Fruit fly (Drosophila melanogaster) whole organism, embryonic: Measurements from ENCODE around the gene CG11811.
A peak's percentile ranks its signal among the peaks of the same experiment; 100 is the strongest.

ENCODE experiments used
- Bteb2 ChIP-seq: fragments of 200-800 bp; sonication (Bioruptor generic); optimal IDR thresholded peaks from 2 replicates; lab custom pipeline; 2016; ENCODE audit warnings: missing biosample characterization, missing genetic modification characterization
- CG13287 ChIP-seq: fragments of 200-800 bp; sonication (Bioruptor generic); IDR thresholded peaks from 2 replicates; pipeline ENCODE4 v1.3.6; 2022; ENCODE audit warnings: missing biosample characterization, missing genetic modification characterization; ENCODE audit not compliant: partially characterized antibody
- CG14965 ChIP-seq: fragments of 200-800 bp; sonication (Bioruptor generic); optimal IDR thresholded peaks from 2 replicates; lab custom pipeline; 2016; ENCODE audit warnings: missing biosample characterization, missing genetic modification characterization, borderline replicate concordance
- CG15011 ChIP-seq: fragments of 200-800 bp; sonication (Bioruptor generic); optimal IDR thresholded peaks from 3 replicates; lab custom pipeline; 2018; ENCODE audit warnings: missing biosample characterization, mild to moderate bottlenecking, missing genetic modification characterization
- CG15073 ChIP-seq: fragments of 200-800 bp; sonication (Bioruptor generic); optimal IDR thresholded peaks from 2 replicates; lab custom pipeline; 2016; ENCODE audit warnings: missing biosample characterization, missing genetic modification characterization
- CG15601 ChIP-seq: fragments of 200-800 bp; sonication (Bioruptor generic); optimal IDR thresholded peaks from 3 replicates; lab custom pipeline; 2019; ENCODE audit warnings: missing biosample characterization, mild to moderate bottlenecking, missing genetic modification characterization, moderate library complexity
- CG17568 ChIP-seq: fragments of 200-800 bp; sonication (Bioruptor generic); optimal IDR thresholded peaks from 2 replicates; lab custom pipeline; 2018; ENCODE audit warnings: missing biosample characterization, mild to moderate bottlenecking, missing genetic modification characterization, moderate library complexity
- CG18011 ChIP-seq: fragments of 200-800 bp; sonication (Bioruptor generic); optimal IDR thresholded peaks from 2 replicates; lab custom pipeline; 2017; ENCODE audit warnings: missing biosample characterization, missing genetic modification characterization, mild to moderate bottlenecking, moderate library complexity, missing genotype
- CG18619 ChIP-seq: fragments of 200-800 bp; sonication (Bioruptor generic); optimal IDR thresholded peaks from 3 replicates; lab custom pipeline; 2017; ENCODE audit warnings: missing biosample characterization, mild to moderate bottlenecking, missing genetic modification characterization
- CG2129 ChIP-seq: fragments of 200-800 bp; sonication (Bioruptor generic); IDR thresholded peaks from 2 replicates; pipeline ENCODE4 v1.3.6; 2022; ENCODE audit warnings: missing biosample characterization, missing genetic modification characterization; ENCODE audit not compliant: partially characterized antibody
- CG2199 ChIP-seq: fragments of 200-800 bp; sonication (Bioruptor generic); IDR thresholded peaks from 3 replicates; pipeline ENCODE4 v1.3.6; 2022; ENCODE audit warnings: missing biosample characterization, missing genetic modification characterization
- CG30431 ChIP-seq: fragments of 200-800 bp; sonication (Bioruptor generic); optimal IDR thresholded peaks from 2 replicates; lab custom pipeline; 2017; ENCODE audit warnings: missing biosample characterization, missing genetic modification characterization
- CG31441 ChIP-seq: fragments of 200-800 bp; sonication (Bioruptor generic); IDR thresholded peaks from 2 replicates; pipeline ENCODE4 v1.3.6; 2022; ENCODE audit warnings: missing biosample characterization, missing genetic modification characterization
- CG34422 ChIP-seq: fragments of 200-800 bp; sonication (Bioruptor generic); IDR thresholded peaks from 3 replicates; pipeline ENCODE4 v1.3.6; 2022; ENCODE audit warnings: missing biosample characterization, missing genetic modification characterization
- CG4730 ChIP-seq: fragments of 200-800 bp; sonication (Bioruptor generic); IDR thresholded peaks from 2 replicates; pipeline ENCODE4 v1.3.6; 2022; ENCODE audit warnings: missing biosample characterization, missing genetic modification characterization
- CG8089 ChIP-seq: fragments of 200-800 bp; sonication (Bioruptor generic); optimal IDR thresholded peaks from 3 replicates; lab custom pipeline; 2016; ENCODE audit warnings: missing biosample characterization, missing genetic modification characterization
- CTCF ChIP-seq: fragments of 200-800 bp; sonication (Bioruptor generic); optimal IDR thresholded peaks from 2 replicates; lab custom pipeline; 2017; ENCODE audit warnings: missing biosample characterization, mild to moderate bottlenecking, missing genetic modification characterization, moderate library complexity
- Doc3 ChIP-seq: fragments of 200-800 bp; sonication (Bioruptor generic); IDR thresholded peaks from 3 replicates; pipeline ENCODE4 v1.3.6; 2022; ENCODE audit warnings: missing biosample characterization, missing genetic modification characterization; ENCODE audit not compliant: partially characterized antibody
- Eip74EF ChIP-seq, 2 experiments: fragments of 200-800 bp in 1 of 2; fragments of >200 bp in 1 of 2; sonication (Bioruptor generic) in 1 of 2; optimal IDR thresholded peaks; 2 replicates each; lab custom pipeline; 2017 to 2019; ENCODE audit warnings: missing biosample characterization in 2 of 2, missing genetic modification characterization in 2 of 2, mild to moderate bottlenecking in 1 of 2, moderate library complexity in 1 of 2
- Fer2 ChIP-seq: fragments of 200-800 bp; sonication (Bioruptor generic); optimal IDR thresholded peaks from 2 replicates; lab custom pipeline; 2018; ENCODE audit warnings: missing biosample characterization, mild to moderate bottlenecking, missing genetic modification characterization, moderate library complexity
- H2.0 ChIP-seq: fragments of 200-800 bp; sonication (Bioruptor generic); IDR thresholded peaks from 2 replicates; pipeline ENCODE4 v1.3.6; 2022; ENCODE audit warnings: missing biosample characterization, missing genetic modification characterization
- HLH54F ChIP-seq: fragments of 200-800 bp; sonication (Bioruptor generic); optimal IDR thresholded peaks from 3 replicates; lab custom pipeline; 2016; ENCODE audit warnings: missing biosample characterization, missing genetic modification characterization
- Hr51 ChIP-seq, 2 experiments: fragments of 200-800 bp; sonication (Bioruptor generic); optimal IDR thresholded peaks; 2 replicates in 1 of 2; 3 replicates in 1 of 2; lab custom pipeline; 2016 to 2018; ENCODE audit warnings: missing biosample characterization in 2 of 2, missing genetic modification characterization in 2 of 2, mild to moderate bottlenecking in 1 of 2, moderate library complexity in 1 of 2
- MBD-R2 ChIP-seq: fragments of 200-800 bp; sonication (Bioruptor generic); IDR thresholded peaks from 2 replicates; pipeline ENCODE4 v1.3.6; 2022; ENCODE audit warnings: missing biosample characterization, missing genetic modification characterization
- Mad ChIP-seq: fragments of 200-800 bp; sonication (Bioruptor generic); optimal IDR thresholded peaks from 2 replicates; lab custom pipeline; 2016; ENCODE audit warnings: missing biosample characterization, missing genetic modification characterization
- Poxn ChIP-seq: fragments of 200-800 bp; sonication (Bioruptor generic); IDR thresholded peaks from 2 replicates; pipeline ENCODE4 v1.3.6; 2022; ENCODE audit warnings: missing biosample characterization, missing genetic modification characterization
- Tbp ChIP-seq: fragments of >200 bp; optimal IDR thresholded peaks from 2 replicates; lab custom pipeline; 2018; ENCODE audit warnings: missing biosample characterization, missing genetic modification characterization
- Trl ChIP-seq, 3 experiments: fragments of >200 bp in 2 of 3; fragments of 200-800 bp in 1 of 3; sonication (Bioruptor generic) in 1 of 3; optimal IDR thresholded peaks; 2 replicates in 1 of 3; 3 replicates in 2 of 3; lab custom pipeline; 2016 to 2017; ENCODE audit warnings: missing biosample characterization in 1 of 3, missing genetic modification characterization in 1 of 3
- Usf ChIP-seq: fragments of 200-800 bp; sonication (Bioruptor generic); optimal IDR thresholded peaks from 2 replicates; lab custom pipeline; 2017; ENCODE audit warnings: missing genotype, missing biosample characterization, missing genetic modification characterization
- Vsx1 ChIP-seq: fragments of 200-800 bp; sonication (Bioruptor generic); optimal IDR thresholded peaks from 2 replicates; lab custom pipeline; 2017; ENCODE audit warnings: missing biosample characterization, mild to moderate bottlenecking, missing genetic modification characterization, missing genetic modification reagents
- Xrp1 ChIP-seq: fragments of 200-800 bp; sonication (Bioruptor generic); IDR thresholded peaks from 2 replicates; pipeline ENCODE4 v1.3.6; 2022; ENCODE audit warnings: missing biosample characterization, missing genetic modification characterization
- aop ChIP-seq: fragments of 200-800 bp; sonication (Bioruptor generic); IDR thresholded peaks from 2 replicates; pipeline ENCODE4 v1.3.6; 2022; ENCODE audit warnings: missing biosample characterization, missing genetic modification characterization
- bowl ChIP-seq: fragments of 200-800 bp; sonication (Bioruptor generic); IDR thresholded peaks from 2 replicates; pipeline ENCODE4 v1.3.6; 2022; ENCODE audit warnings: missing biosample characterization, missing genetic modification characterization
- cad ChIP-seq: fragments of >200 bp; optimal IDR thresholded peaks from 2 replicates; lab custom pipeline; 2017; ENCODE audit warnings: missing biosample characterization, missing genetic modification characterization
- fu2 ChIP-seq: fragments of 200-800 bp; sonication (Bioruptor generic); optimal IDR thresholded peaks from 2 replicates; lab custom pipeline; 2016; ENCODE audit warnings: missing biosample characterization, missing genetic modification characterization
- gce ChIP-seq: fragments of 200-800 bp; sonication (Bioruptor generic); IDR thresholded peaks from 3 replicates; pipeline ENCODE4 v1.3.6; 2022; ENCODE audit warnings: missing biosample characterization, missing genetic modification characterization
- gcm2 ChIP-seq: fragments of 200-800 bp; sonication (Bioruptor generic); optimal IDR thresholded peaks from 2 replicates; lab custom pipeline; 2016; ENCODE audit warnings: missing biosample characterization, missing genetic modification characterization
- gfzf ChIP-seq: fragments of 200-800 bp; sonication (Bioruptor generic); optimal IDR thresholded peaks from 2 replicates; lab custom pipeline; 2016; ENCODE audit warnings: missing biosample characterization, mild to moderate bottlenecking, missing genetic modification characterization, moderate library complexity
- gsb ChIP-seq: fragments of 200-800 bp; sonication (Bioruptor generic); IDR thresholded peaks from 2 replicates; pipeline ENCODE4 v1.3.6; 2022; ENCODE audit warnings: missing biosample characterization, missing genetic modification characterization
- h ChIP-seq: fragments of >200 bp; optimal IDR thresholded peaks from 2 replicates; lab custom pipeline; 2017
- hth ChIP-seq: fragments of >200 bp; optimal IDR thresholded peaks from 2 replicates; lab custom pipeline; 2017; ENCODE audit warnings: inconsistent platforms
- insv ChIP-seq, 2 experiments: fragments of 200-800 bp; sonication (Bioruptor generic); optimal IDR thresholded peaks; 3 replicates each; lab custom pipeline; 2016 to 2018; ENCODE audit warnings: missing biosample characterization in 2 of 2, missing genetic modification characterization in 2 of 2
- jigr1 ChIP-seq: fragments of 200-800 bp; sonication (Bioruptor generic); IDR thresholded peaks from 3 replicates; pipeline ENCODE4 v1.3.6; 2022; ENCODE audit warnings: missing biosample characterization, missing genetic modification characterization
- lola ChIP-seq, 3 experiments: fragments of >200 bp in 2 of 3; fragments of 200-800 bp in 1 of 3; sonication (Bioruptor generic) in 1 of 3; optimal IDR thresholded peaks; 2 replicates each; lab custom pipeline; 2017 to 2019; ENCODE audit warnings: missing biosample characterization in 3 of 3, missing genetic modification characterization in 3 of 3, mild to moderate bottlenecking in 1 of 3, moderate library complexity in 1 of 3
- mld ChIP-seq: fragments of 200-800 bp; sonication (Bioruptor generic); IDR thresholded peaks from 3 replicates; pipeline ENCODE4 v1.3.6; 2022; ENCODE audit warnings: missing biosample characterization, missing genetic modification characterization; ENCODE audit not compliant: partially characterized antibody
- nerfin-2 ChIP-seq: fragments of 200-800 bp; sonication (Bioruptor generic); IDR thresholded peaks from 2 replicates; pipeline ENCODE4 v1.3.6; 2022; ENCODE audit warnings: missing biosample characterization, missing genetic modification characterization; ENCODE audit not compliant: partially characterized antibody
- sens ChIP-seq: fragments of 200-800 bp; sonication (Bioruptor generic); peaks from one replicate; lab custom pipeline; 2016; ENCODE audit warnings: missing biosample characterization, missing genetic modification characterization
- sim ChIP-seq: fragments of 200-800 bp; sonication (Bioruptor generic); IDR thresholded peaks from 2 replicates; pipeline ENCODE4 v1.3.6; 2022; ENCODE audit warnings: missing biosample characterization, missing genetic modification characterization
- stwl ChIP-seq: fragments of 200-800 bp; sonication (Bioruptor generic); optimal IDR thresholded peaks from 3 replicates; lab custom pipeline; 2018; ENCODE audit warnings: missing biosample characterization, mild to moderate bottlenecking, missing genetic modification characterization, moderate library complexity
- trh ChIP-seq: fragments of 200-800 bp; sonication (Bioruptor generic); optimal IDR thresholded peaks from 2 replicates; lab custom pipeline; 2016; ENCODE audit warnings: missing biosample characterization, missing genetic modification characterization
- unc-4 ChIP-seq: fragments of 200-800 bp; sonication (Bioruptor generic); IDR thresholded peaks from 2 replicates; pipeline ENCODE4 v1.3.6; 2022; ENCODE audit warnings: missing biosample characterization, missing genetic modification characterization; ENCODE audit not compliant: partially characterized antibody

Gene CG11811

DNA sequence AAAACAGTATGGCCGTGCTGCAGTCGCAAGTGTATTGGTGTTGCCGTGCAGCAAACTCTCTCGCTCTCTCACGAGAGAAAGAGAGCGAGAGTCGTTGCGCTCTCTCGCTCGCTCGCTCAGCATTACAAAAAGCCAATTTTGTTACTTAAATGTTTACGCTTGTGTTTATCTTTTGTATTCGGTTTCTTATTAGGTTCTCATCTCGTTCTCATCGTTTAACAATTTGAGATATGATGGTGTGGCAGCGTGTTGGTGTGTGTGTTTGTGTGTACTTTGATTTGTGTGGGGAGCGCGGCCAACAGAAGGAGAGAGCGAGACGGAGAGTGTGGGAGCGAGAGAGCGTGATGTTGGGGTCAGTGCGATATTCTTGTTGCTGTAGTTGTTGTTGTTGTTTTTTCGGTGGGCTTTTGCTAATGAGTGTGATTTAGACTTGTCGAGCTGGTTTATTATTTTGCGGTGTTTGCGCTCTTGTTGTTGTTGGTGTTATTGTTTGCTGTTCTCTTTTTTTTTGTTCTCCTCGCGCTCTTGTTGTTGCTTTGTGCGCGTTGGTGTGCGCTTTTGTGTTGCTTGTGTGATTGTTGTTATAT lies 46.4 kb downstream of the CG11811 start (continued):
- TF ChIP-seq CG18619 (GFP tag; lab: Kevin White, UChicago) (no peak), mld (no peak), gfzf (GFP tag; lab: Kevin White, UChicago) (no peak), CG34422 (GFP tag; lab: Robert Waterston, UW) (no peak), HLH54F (no peak), CG30431 (no peak), insv (GFP tag; optimal IDR thresholded peaks at IDR 0.05; lab: Kevin White, UChicago) (peak in 1 of 2 experiments; percentile 55), h (no peak), sim (GFP tag; lab: Robert Waterston, UW) (no peak), CG2199 (GFP tag; lab: Robert Waterston, UW) (no peak; the same call in 1 of the 3 replicates), bowl (GFP tag; lab: Robert Waterston, UW) (peak; percentile 63; the same call in 1 of the 2 replicates), Xrp1 (GFP tag; lab: Robert Waterston, UW) (no peak), CTCF (peak; percentile 33), gsb (GFP tag; lab: Robert Waterston, UW) (no peak), lola (GFP tag; optimal IDR thresholded peaks at IDR 0.05; lab: Kevin White, UChicago) (no peak), CG17568 (GFP tag; lab: Kevin White, UChicago) (peak; percentile 50), gce (GFP tag; lab: Robert Waterston, UW) (peak; percentile 59; the same call in 1 of the 3 replicates), CG18011 (GFP tag; lab: Kevin White, UChicago) (no peak), Doc3 (GFP tag; lab: Robert Waterston, UW) (no peak), Usf (GFP tag; lab: Kevin White, UChicago) (no peak), CG15073 (GFP tag; lab: Kevin White, UChicago) (no peak), Eip74EF (GFP tag; optimal IDR thresholded peaks at IDR 0.05; lab: Kevin White, UChicago) (peak in 1 of 2 experiments; percentile 28), Fer2 (no peak), CG2129 (GFP tag; lab: Robert Waterston, UW) (peak; percentile 17; the same call in 1 of the 2 replicates), MBD-R2 (GFP tag; lab: Robert Waterston, UW) (no peak), hth (lab: Kevin White, UChicago) (no peak), Mad (GFP tag; lab: Kevin White, UChicago) (no peak), sens (GFP tag; lab: Kevin White, UChicago) (peak; percentile 86), CG14965 (no peak), gcm2 (GFP tag; lab: Kevin White, UChicago) (no peak), CG13287 (GFP tag; lab: Robert Waterston, UW) (peak; percentile 21; the same call in 1 of the 2 replicates), Bteb2 (GFP tag; lab: Kevin White, UChicago) (no peak), CG8089 (GFP tag; lab: Kevin White, UChicago) (no peak), H2.0 (GFP tag; lab: Robert Waterston, UW) (no peak), Vsx1 (GFP tag; lab: Kevin White, UChicago) (peak; percentile 92), CG15011 (GFP tag; lab: Kevin White, UChicago) (peak; percentile 18), Tbp (GFP tag; lab: Kevin White, UChicago) (no peak), CG4730 (no peak), aop (no peak), trh (GFP tag; lab: Kevin White, UChicago) (no peak), cad (GFP tag; lab: Kevin White, UChicago) (no peak), CG31441 (no peak), Hr51 (GFP tag; optimal IDR thresholded peaks at IDR 0.05; lab: Kevin White, UChicago) (peak in 1 of 2 experiments; percentile 51), nerfin-2 (GFP tag; lab: Robert Waterston, UW) (no peak), CG15601 (tag; lab: Kevin White, UChicago) (peak; percentile 47), fu2 (GFP tag; lab: Kevin White, UChicago) (no peak), Poxn (GFP tag; lab: Robert Waterston, UW) (no peak), unc-4 (GFP tag; lab: Robert Waterston, UW) (no peak), jigr1 (GFP tag; lab: Robert Waterston, UW) (no peak), Trl (optimal IDR thresholded peaks at IDR 0.05; lab: Kevin White, UChicago) (peak; percentile 98 to 100), Trl (GFP tag; optimal IDR thresholded peaks at IDR 0.05; lab: Kevin White, UChicago) (peak; percentile 66), stwl (tag; lab: Kevin White, UChicago) (peak; percentile 0)
